Fruit fly (Drosophila melanogaster): ENCODE results near the gene CG31200.

CG31200 gene

DNA sequence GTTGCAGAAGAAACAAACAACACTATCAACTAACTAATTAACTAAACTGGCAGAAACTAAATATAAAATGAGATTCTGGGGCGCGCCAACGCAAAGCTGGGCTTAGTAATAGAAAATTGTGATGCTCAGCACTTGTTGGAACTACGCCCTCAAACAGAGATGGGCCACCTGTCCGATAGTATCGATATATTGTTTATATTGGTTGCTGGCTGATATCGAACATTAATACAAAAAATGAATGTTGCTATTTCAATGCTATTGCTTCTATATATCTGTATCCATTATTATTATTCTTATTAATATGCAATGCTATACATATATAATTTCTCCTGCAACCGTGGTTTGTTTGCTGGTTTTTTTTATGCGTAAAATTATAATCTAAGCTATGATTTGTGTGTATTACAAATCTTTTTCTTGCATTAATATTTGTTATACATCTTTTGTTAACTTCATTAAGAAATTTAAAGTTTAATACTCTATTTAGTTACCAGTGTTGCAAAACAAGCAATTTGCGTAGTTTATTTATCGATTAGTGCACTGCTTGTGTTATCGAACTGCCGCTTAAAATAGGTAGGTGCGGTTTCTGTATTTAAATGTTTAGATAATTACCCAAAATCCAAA, 17.1 kb upstream of the CG31200 start, which contains the start of gene CG31195 (continued):
- TF ChIP-seq lilli (GFP tag; optimal IDR thresholded peaks at IDR 0.05) (no peak), caup (GFP tag; optimal IDR thresholded peaks at IDR 0.05; ENCODE audit: severe bottlenecking) (no peak), disco-r (GFP tag; optimal IDR thresholded peaks at IDR 0.05) (no peak), CG13287 (GFP tag; IDR thresholded peaks at IDR 0.05; ENCODE audit: partially characterized antibody) (peak; percentile 84), gsb (GFP tag; IDR thresholded peaks at IDR 0.05) (no peak), Xrp1 (GFP tag; IDR thresholded peaks at IDR 0.05) (no peak), chm (GFP tag; IDR thresholded peaks at IDR 0.05) (no peak), Dfd (GFP tag; optimal IDR thresholded peaks at IDR 0.05) (no peak), Fer1 (GFP tag; optimal IDR thresholded peaks at IDR 0.05) (no peak), bab2 (GFP tag; optimal IDR thresholded peaks at IDR 0.05) (no peak), CG10267 (tag; optimal IDR thresholded peaks at IDR 0.05) (peak; percentile 90), CrebB (tag; optimal IDR thresholded peaks at IDR 0.05) (no peak), stwl (tag; optimal IDR thresholded peaks at IDR 0.05) (peak; percentile 92), CG10321 (GFP tag; IDR thresholded peaks at IDR 0.05) (no peak), her (GFP tag; optimal IDR thresholded peaks at IDR 0.05) (no peak), CG14050 (GFP tag; IDR thresholded peaks at IDR 0.05) (no peak), CG2712 (tag; optimal IDR thresholded peaks at IDR 0.05) (peak; percentile 29), peb (GFP tag; IDR thresholded peaks at IDR 0.05) (no peak), ind (GFP tag; optimal IDR thresholded peaks at IDR 0.05) (peak; percentile 2), CG10959 (GFP tag; IDR thresholded peaks at IDR 0.05) (no peak), CG33557 (GFP tag; optimal IDR thresholded peaks at IDR 0.05) (no peak), lov (optimal IDR thresholded peaks at IDR 0.05) (no peak), lov (GFP tag; IDR thresholded peaks at IDR 0.05) (no peak), kah (GFP tag; optimal IDR thresholded peaks at IDR 0.05) (no peak), CG10543 (GFP tag; optimal IDR thresholded peaks at IDR 0.05) (no peak), CG12659 (GFP tag; optimal IDR thresholded peaks at IDR 0.05) (peak; percentile 21), p53 (GFP tag; optimal IDR thresholded peaks at IDR 0.05) (no peak), CG17612 (GFP tag; IDR thresholded peaks at IDR 0.05) (no peak), sug (tag; optimal IDR thresholded peaks at IDR 0.05) (no peak), CkIIα-i1 (GFP tag; IDR thresholded peaks at IDR 0.05) (no peak), CG3726 (GFP tag; IDR thresholded peaks at IDR 0.05) (no peak), B-H2 (GFP tag; optimal IDR thresholded peaks at IDR 0.05) (no peak), CG6813 (GFP tag; optimal IDR thresholded peaks at IDR 0.05) (no peak), CG6689 (GFP tag; IDR thresholded peaks at IDR 0.05) (no peak), Sox102F (GFP tag; optimal IDR thresholded peaks at IDR 0.05) (no peak), slou (GFP tag; optimal IDR thresholded peaks at IDR 0.05) (no peak), gt (GFP tag; IDR thresholded peaks at IDR 0.05) (no peak), Antp (GFP tag; optimal IDR thresholded peaks at IDR 0.05) (no peak), CG4820 (GFP tag; optimal IDR thresholded peaks at IDR 0.05) (peak; percentile 12), tx (GFP tag; optimal IDR thresholded peaks at IDR 0.05) (no peak), CG31365 (tag; optimal IDR thresholded peaks at IDR 0.05) (peak; percentile 64), CG9817 (tag; optimal IDR thresholded peaks at IDR 0.05) (no peak), CG13424 (tag; optimal IDR thresholded peaks at IDR 0.05) (no peak), tna (GFP tag; IDR thresholded peaks at IDR 0.05; ENCODE audit: partially characterized antibody) (no peak), CG6765 (GFP tag; optimal IDR thresholded peaks at IDR 0.05) (no peak), Hmx (GFP tag; optimal IDR thresholded peaks at IDR 0.05) (no peak), CG4730 (GFP tag; IDR thresholded peaks at IDR 0.05) (no peak), CG13894 (tag; optimal IDR thresholded peaks at IDR 0.05) (no peak), CG1832 (GFP tag; optimal IDR thresholded peaks at IDR 0.05) (no peak), grn (GFP tag; optimal IDR thresholded peaks at IDR 0.05) (no peak), CG16813 (GFP tag; IDR thresholded peaks at IDR 0.05; ENCODE audit: partially characterized antibody) (peak; percentile 78)
